Worm (Caenorhabditis elegans): ENCODE data around the gene srt-49.
A peak's percentile ranks its signal among the peaks of the same experiment; 100 is the strongest.
"Not testable (repeated sequence)": the region's sequence is repeated elsewhere in the genome, so short reads cannot be mapped to it uniquely, and the experiment has no call there.

Gene srt-49

ce11 chrIV:15049288-15050094 lies 48.7 kb downstream of the srt-49 start (continued):
- no peak for TF ChIP-seq ama-1 (optimal IDR thresholded peaks at IDR 0.05)
- peak in 1 of 2 experiments; percentile 32 for TF ChIP-seq ama-1 (GFP tag; optimal IDR thresholded peaks at IDR 0.05)
- peak; percentile 65; the same call in 1 of the 2 replicates for TF ChIP-seq B0336.3 (GFP tag; IDR thresholded peaks at IDR 0.05)
- no peak for TF ChIP-seq F55B11.4 (tag; optimal IDR thresholded peaks at IDR 0.05; ENCODE audit: borderline replicate concordance, insufficient read depth)
- peak in 1 of 3 experiments; percentile 5 for TF ChIP-seq lin-35 (GFP tag; optimal IDR thresholded peaks at IDR 0.05)
- no peak for TF ChIP-seq lag-1 (GFP tag; IDR thresholded peaks at IDR 0.05)
- TF ChIP-seq nfya-2 (GFP tag; IDR thresholded peaks at IDR 0.05): peak; percentile 75; the same call in 1 of the 2 replicates
- no peak for TF ChIP-seq ceh-100 (GFP tag; IDR thresholded peaks at IDR 0.05)
- peak; percentile 76 for TF ChIP-seq chd-7 (tag; optimal IDR thresholded peaks at IDR 0.05)
- no peak for TF ChIP-seq ztf-3 (GFP tag; optimal IDR thresholded peaks at IDR 0.05)
- peak; percentile 3 for TF ChIP-seq snpc-3.4 (tag; optimal IDR thresholded peaks at IDR 0.05)
- peak in 1 of 2 experiments; percentile 24 for TF ChIP-seq rec-8 (tag; optimal IDR thresholded peaks at IDR 0.05)
- no peak for TF ChIP-seq ceh-79 (tag; optimal IDR thresholded peaks at IDR 0.05)
- peak; percentile 26 for TF ChIP-seq B0035.1 (tag; optimal IDR thresholded peaks at IDR 0.05)
- TF ChIP-seq sdz-38 (tag; optimal IDR thresholded peaks at IDR 0.05): no peak
- TF ChIP-seq cebp-1 (GFP tag; IDR thresholded peaks at IDR 0.05): no peak
- TF ChIP-seq cebp-1 (tag; optimal IDR thresholded peaks at IDR 0.05): peak; percentile 2
- 0 out of 2 replicates have a peak, but pooled peaks have one; percentile 38 for TF ChIP-seq aptf-3 (GFP tag; IDR thresholded peaks at IDR 0.05)
- 0 out of 2 replicates have a peak, but pooled peaks have one; percentile 27 for TF ChIP-seq aptf-2 (GFP tag; conservative IDR thresholded peaks at IDR 0.05)
- no peak for TF ChIP-seq zfh-2 (GFP tag; conservative IDR thresholded peaks at IDR 0.05)
- TF ChIP-seq mcd-1 (GFP tag; IDR thresholded peaks at IDR 0.05): peak; percentile 52; the same call in 1 of the 2 replicates
- peak; percentile 48 for TF ChIP-seq zim-3 (tag; optimal IDR thresholded peaks at IDR 0.05)
- TF ChIP-seq Y79H2A.3 (GFP tag; conservative IDR thresholded peaks at IDR 0.05): 0 out of 2 replicates have a peak, but pooled peaks have one; percentile 21
- TF ChIP-seq F23B12.7 (tag; optimal IDR thresholded peaks at IDR 0.05; ENCODE audit: insufficient read depth): no peak
- peak; percentile 14 for TF ChIP-seq athp-1 (tag; optimal IDR thresholded peaks at IDR 0.05)
- peak; percentile 66 for TF ChIP-seq repo-1 (tag; optimal IDR thresholded peaks at IDR 0.05)
- 0 out of 2 replicates have a peak, but pooled peaks have one; percentile 16 for TF ChIP-seq bed-1 (GFP tag; IDR thresholded peaks at IDR 0.05)
- no peak for TF ChIP-seq T07F8.4 (tag; optimal IDR thresholded peaks at IDR 0.05)
- peak; percentile 60; the same call in 1 of the 2 replicates for TF ChIP-seq ztf-25 (GFP tag; IDR thresholded peaks at IDR 0.05)

- 0 out of 2 replicates have a peak, but pooled peaks have one; percentile 29 for TF ChIP-seq mcd-1 (GFP tag; IDR thresholded peaks at IDR 0.05)
- TF ChIP-seq snpc-4 (GFP tag; optimal IDR thresholded peaks at IDR 0.05): not testable (repeated sequence)
- TF ChIP-seq snpc-4 (tag; optimal IDR thresholded peaks at IDR 0.05): peak in 1 of 4 experiments; percentile 67
Observed at ce11 chrIV:15047940-15048339, 50.3 kb downstream of the srt-49 start.

DNA sequence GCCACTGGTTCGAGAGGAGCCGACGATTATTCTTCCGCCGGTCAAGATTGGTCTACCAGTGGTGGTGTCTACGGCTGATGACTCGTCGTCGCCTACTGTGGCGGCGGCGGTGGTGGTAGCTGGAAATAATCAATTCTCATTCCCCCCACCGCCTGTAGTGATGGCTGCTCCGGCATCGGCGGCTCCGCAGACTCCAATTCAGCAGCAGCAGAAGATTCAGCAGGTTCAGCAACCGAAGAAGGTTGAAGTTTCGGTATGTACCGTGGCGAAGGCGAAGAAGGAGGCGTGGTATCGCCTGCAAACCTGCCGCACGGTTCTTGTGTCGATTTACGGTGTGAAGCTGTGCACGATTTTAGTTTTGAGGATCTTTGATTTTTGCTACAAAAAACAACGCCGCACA lies 52.0 kb downstream of the srt-49 start:
- TF ChIP-seq egrh-3 (GFP tag; IDR thresholded peaks at IDR 0.05): peak; percentile 45; the same call in 1 of the 2 replicates
- TF ChIP-seq lin-26 (GFP tag; IDR thresholded peaks at IDR 0.05): 0 out of 2 replicates have a peak, but pooled peaks have one; percentile 37
- TF ChIP-seq hmg-1.2 (GFP tag; IDR thresholded peaks at IDR 0.05): no peak
- TF ChIP-seq rcor-1 (GFP tag; IDR thresholded peaks at IDR 0.05): no peak
- 0 out of 2 replicates have a peak, but pooled peaks have one; percentile 9 for TF ChIP-seq dox-1 (GFP tag; IDR thresholded peaks at IDR 0.05)
- peak; percentile 37 for TF ChIP-seq ztf-18 (tag; optimal IDR thresholded peaks at IDR 0.05)
- peak; percentile 46; the same call in 1 of the 2 replicates for TF ChIP-seq zfh-2 (GFP tag; conservative IDR thresholded peaks at IDR 0.05)
- no peak for TF ChIP-seq tlf-1 (GFP tag; optimal IDR thresholded peaks at IDR 0.05)
- no peak for TF ChIP-seq madf-3 (GFP tag; IDR thresholded peaks at IDR 0.05)
- no peak for TF ChIP-seq F55B11.4 (tag; optimal IDR thresholded peaks at IDR 0.05; ENCODE audit: borderline replicate concordance, insufficient read depth)
- no peak for TF ChIP-seq unc-62 (GFP tag; optimal IDR thresholded peaks at IDR 0.05)
- no peak for TF ChIP-seq F10E7.11 (tag; optimal IDR thresholded peaks at IDR 0.05)
- no peak for TF ChIP-seq snpc-4 (GFP tag; optimal IDR thresholded peaks at IDR 0.05)
- peak in 1 of 4 experiments; percentile 37 for TF ChIP-seq snpc-4 (tag; optimal IDR thresholded peaks at IDR 0.05)
- TF ChIP-seq cebp-2 (GFP tag; IDR thresholded peaks at IDR 0.05): peak; percentile 83; the same call in 1 of the 2 replicates
- no peak for TF ChIP-seq nfya-2 (GFP tag; IDR thresholded peaks at IDR 0.05)
- TF ChIP-seq sea-2 (GFP tag; IDR thresholded peaks at IDR 0.05): no peak
- no peak for TF ChIP-seq bed-1 (GFP tag; IDR thresholded peaks at IDR 0.05)
- no peak for TF ChIP-seq ceh-79 (tag; optimal IDR thresholded peaks at IDR 0.05)
